Worm (Caenorhabditis elegans) whole organism, L1 larva: Measurements from ENCODE around the gene F47B8.10.

Experiments used
- C04F5.9 ChIP-seq: sonication (generic microtip); optimal IDR thresholded peaks from 2 replicates; lab custom pipeline; 2016; ENCODE audit warnings: missing genetic modification characterization, missing compliant biosample characterization
- C16A3.4 ChIP-seq: fragments of 150-350 bp; optimal IDR thresholded peaks from 2 replicates; lab custom pipeline; 2014; ENCODE audit warnings: missing biosample characterization, missing genetic modification characterization
- C34B4.2 ChIP-seq: sonication (generic microtip); optimal IDR thresholded peaks from 2 replicates; lab custom pipeline; 2017; ENCODE audit warnings: mild to moderate bottlenecking, missing genetic modification characterization, missing compliant biosample characterization
- F16B12.6 ChIP-seq: fragments of 150-350 bp; optimal IDR thresholded peaks from 2 replicates; lab custom pipeline; 2014; ENCODE audit warnings: missing biosample characterization, missing genetic modification characterization
- Y116A8C.19 ChIP-seq: sonication (generic microtip); optimal IDR thresholded peaks from 2 replicates; lab custom pipeline; 2016; ENCODE audit warnings: missing compliant biosample characterization, missing genetic modification characterization, borderline replicate concordance
- aha-1 ChIP-seq: fragments of 150-350 bp; optimal IDR thresholded peaks from 2 replicates; lab custom pipeline; 2014; ENCODE audit warnings: missing biosample characterization, missing genetic modification characterization
- blmp-1 ChIP-seq: fragments of 150-350 bp; optimal IDR thresholded peaks from 2 replicates; lab custom pipeline; 2014; ENCODE audit warnings: missing biosample characterization, missing genetic modification characterization
- ceh-8 ChIP-seq: fragments of 200-800 bp; sonication (Bioruptor generic); optimal IDR thresholded peaks from 2 replicates; lab custom pipeline; 2018; ENCODE audit warnings: mild to moderate bottlenecking, missing genetic modification characterization, moderate library complexity, missing compliant biosample characterization
- efl-1 ChIP-seq, 4 experiments: fragments of 150-350 bp; optimal IDR thresholded peaks in 3 of 4; peaks in 1 of 4; 1 replicate in 1 of 4; 2 replicates in 3 of 4; lab custom pipeline; 2014; ENCODE audit warnings: missing biosample characterization in 2 of 4, missing genetic modification characterization in 2 of 4, missing genetic modification reagents in 2 of 4
- efl-3 ChIP-seq: fragments of 200-800 bp; sonication (Bioruptor generic); optimal IDR thresholded peaks from 2 replicates; lab custom pipeline; 2018; ENCODE audit warnings: mild to moderate bottlenecking, missing genetic modification characterization, missing compliant biosample characterization
- egl-27 ChIP-seq, 2 experiments: fragments of 150-350 bp in 1 of 2; sonication (generic microtip); optimal IDR thresholded peaks; 3 replicates each; lab custom pipeline; 2017 to 2018; ENCODE audit warnings: missing biosample characterization in 2 of 2, missing genetic modification characterization in 2 of 2, missing genetic modification reagents in 2 of 2
- elt-2 ChIP-seq: sonication (generic microtip); optimal IDR thresholded peaks from 2 replicates; lab custom pipeline; 2016; ENCODE audit warnings: missing genetic modification characterization, mild to moderate bottlenecking, inconsistent platforms, missing compliant biosample characterization, missing genetic modification reagents
- fkh-10 ChIP-seq: sonication (generic microtip); optimal IDR thresholded peaks from 2 replicates; lab custom pipeline; 2017; ENCODE audit warnings: missing biosample characterization, missing genetic modification reagents, missing genetic modification characterization
- fos-1 ChIP-seq: fragments of 150-350 bp; optimal IDR thresholded peaks from 2 replicates; lab custom pipeline; 2014; ENCODE audit warnings: missing biosample characterization, missing genetic modification characterization
- grh-1 ChIP-seq: fragments of 200-800 bp; sonication (Bioruptor generic); IDR thresholded peaks from 2 replicates; pipeline ENCODE4 v1.3.6; 2022; ENCODE audit warnings: missing genetic modification reagents, missing genetic modification characterization, missing compliant biosample characterization
- hlh-17 ChIP-seq: fragments of 200-800 bp; sonication (Bioruptor generic); optimal IDR thresholded peaks from 2 replicates; lab custom pipeline; 2018; ENCODE audit warnings: missing genetic modification characterization, mild to moderate bottlenecking, missing compliant biosample characterization, moderate library complexity, borderline replicate concordance
- irx-1 ChIP-seq: sonication (generic microtip); optimal IDR thresholded peaks from 2 replicates; lab custom pipeline; 2016; ENCODE audit warnings: missing genetic modification characterization, missing compliant biosample characterization
- lin-15B ChIP-seq: fragments of 150-350 bp; sonication (generic microtip); optimal IDR thresholded peaks from 3 replicates; lab custom pipeline; 2014; ENCODE audit warnings: missing biosample characterization, missing genetic modification characterization
- lin-35 ChIP-seq, 2 experiments: fragments of 150-350 bp; optimal IDR thresholded peaks; 2 replicates each; lab custom pipeline; 2014; ENCODE audit warnings: missing biosample characterization in 2 of 2, missing genetic modification characterization in 2 of 2, missing genetic modification reagents in 2 of 2
- lin-39 ChIP-seq: fragments of 150-350 bp; optimal IDR thresholded peaks from 2 replicates; lab custom pipeline; 2014; ENCODE audit warnings: missing biosample characterization, missing genetic modification reagents, missing genetic modification characterization
- lir-3 ChIP-seq: sonication (generic microtip); optimal IDR thresholded peaks from 2 replicates; lab custom pipeline; 2016; ENCODE audit warnings: mild to moderate bottlenecking, missing genetic modification characterization, moderate library complexity, missing compliant biosample characterization; ENCODE audit not compliant: poor library complexity
- mab-9 ChIP-seq: fragments of 200-800 bp; sonication (Bioruptor generic); IDR thresholded peaks from 2 replicates; pipeline ENCODE4 v1.3.6; 2022; ENCODE audit warnings: missing genetic modification reagents, missing genetic modification characterization, missing compliant biosample characterization
- mdl-1 ChIP-seq, 2 experiments: fragments of 150-350 bp; optimal IDR thresholded peaks; 2 replicates each; lab custom pipeline; 2014 to 2017; ENCODE audit warnings: missing biosample characterization in 2 of 2, missing genetic modification characterization in 2 of 2, inconsistent platforms in 1 of 2
- nhr-11 ChIP-seq: fragments of 150-350 bp; optimal IDR thresholded peaks from 2 replicates; lab custom pipeline; 2014; ENCODE audit warnings: missing biosample characterization, missing genetic modification characterization
- nhr-12 ChIP-seq: sonication (generic microtip); optimal IDR thresholded peaks from 2 replicates; lab custom pipeline; 2017; ENCODE audit warnings: missing biosample characterization, missing genetic modification characterization
- nhr-20 ChIP-seq: sonication (generic microtip); optimal IDR thresholded peaks from 2 replicates; lab custom pipeline; 2016; ENCODE audit warnings: mild to moderate bottlenecking, missing genetic modification characterization, missing compliant biosample characterization
- nhr-237 ChIP-seq: fragments of 150-350 bp; optimal IDR thresholded peaks from 2 replicates; lab custom pipeline; 2014; ENCODE audit warnings: missing biosample characterization, missing genetic modification characterization
- nhr-28 ChIP-seq: fragments of 150-350 bp; optimal IDR thresholded peaks from 2 replicates; lab custom pipeline; 2014; ENCODE audit warnings: missing biosample characterization, missing genetic modification characterization
- nhr-71 ChIP-seq: sonication (generic microtip); optimal IDR thresholded peaks from 2 replicates; lab custom pipeline; 2016; ENCODE audit warnings: mild to moderate bottlenecking, missing genetic modification characterization, moderate library complexity, missing compliant biosample characterization
- nhr-77 ChIP-seq: fragments of 150-350 bp; optimal IDR thresholded peaks from 2 replicates; lab custom pipeline; 2014; ENCODE audit warnings: missing biosample characterization, missing genetic modification characterization
- nhr-90 ChIP-seq: sonication (generic microtip); optimal IDR thresholded peaks from 2 replicates; lab custom pipeline; 2016; ENCODE audit warnings: mild to moderate bottlenecking, missing genetic modification characterization, missing compliant biosample characterization; ENCODE audit not compliant: poor library complexity
- pqm-1 ChIP-seq: sonication (generic microtip); optimal IDR thresholded peaks from 3 replicates; lab custom pipeline; 2017; ENCODE audit warnings: missing biosample characterization, missing genetic modification characterization
- rnt-1 ChIP-seq: sonication (generic microtip); optimal IDR thresholded peaks from 2 replicates; lab custom pipeline; 2016; ENCODE audit warnings: mild to moderate bottlenecking, missing genetic modification characterization, moderate library complexity, missing compliant biosample characterization
- snpc-4 ChIP-seq: fragments of 150-350 bp; optimal IDR thresholded peaks from 2 replicates; lab custom pipeline; 2014; ENCODE audit warnings: missing biosample characterization, missing genetic modification characterization
- snu-23 ChIP-seq: sonication (generic microtip); optimal IDR thresholded peaks from 2 replicates; lab custom pipeline; 2016; ENCODE audit warnings: missing genetic modification characterization, missing compliant biosample characterization
- sptf-1 ChIP-seq: fragments of 150-350 bp; optimal IDR thresholded peaks from 2 replicates; lab custom pipeline; 2014; ENCODE audit warnings: missing biosample characterization, missing genetic modification characterization
- sup-37 ChIP-seq: fragments of 200-800 bp; sonication (Bioruptor generic); optimal IDR thresholded peaks from 2 replicates; lab custom pipeline; 2018; ENCODE audit warnings: mild to moderate bottlenecking, missing genetic modification characterization, missing compliant biosample characterization
- tlp-1 ChIP-seq: fragments of 150-350 bp; optimal IDR thresholded peaks from 2 replicates; lab custom pipeline; 2014; ENCODE audit warnings: missing biosample characterization, missing genetic modification characterization
- unc-62 ChIP-seq: fragments of 150-350 bp; optimal IDR thresholded peaks from 2 replicates; lab custom pipeline; 2014; ENCODE audit warnings: missing biosample characterization, missing genetic modification reagents, missing genetic modification characterization
- unc-86 ChIP-seq: sonication (generic microtip); optimal IDR thresholded peaks from 2 replicates; lab custom pipeline; 2016; ENCODE audit warnings: missing genetic modification characterization, missing compliant biosample characterization
- vab-15 ChIP-seq: sonication (generic microtip); optimal IDR thresholded peaks from 2 replicates; lab custom pipeline; 2017; ENCODE audit warnings: missing genotype, mild to moderate bottlenecking, missing genetic modification characterization, missing compliant biosample characterization
- xbp-1 ChIP-seq: sonication (generic microtip); optimal IDR thresholded peaks from 2 replicates; lab custom pipeline; 2016; ENCODE audit warnings: missing genetic modification characterization, missing compliant biosample characterization
- zip-4 ChIP-seq: fragments of 200-800 bp; sonication (Bioruptor generic); optimal IDR thresholded peaks from 2 replicates; lab custom pipeline; 2018; ENCODE audit warnings: mild to moderate bottlenecking, missing genetic modification characterization, moderate library complexity, missing compliant biosample characterization
- ztf-11 ChIP-seq, 2 experiments: sonication (generic microtip); optimal IDR thresholded peaks; 2 replicates each; lab custom pipeline; 2016 to 2017; ENCODE audit warnings: missing genetic modification characterization in 2 of 2, missing biosample characterization in 1 of 2, missing compliant biosample characterization in 1 of 2

The F47B8.10 gene

DNA sequence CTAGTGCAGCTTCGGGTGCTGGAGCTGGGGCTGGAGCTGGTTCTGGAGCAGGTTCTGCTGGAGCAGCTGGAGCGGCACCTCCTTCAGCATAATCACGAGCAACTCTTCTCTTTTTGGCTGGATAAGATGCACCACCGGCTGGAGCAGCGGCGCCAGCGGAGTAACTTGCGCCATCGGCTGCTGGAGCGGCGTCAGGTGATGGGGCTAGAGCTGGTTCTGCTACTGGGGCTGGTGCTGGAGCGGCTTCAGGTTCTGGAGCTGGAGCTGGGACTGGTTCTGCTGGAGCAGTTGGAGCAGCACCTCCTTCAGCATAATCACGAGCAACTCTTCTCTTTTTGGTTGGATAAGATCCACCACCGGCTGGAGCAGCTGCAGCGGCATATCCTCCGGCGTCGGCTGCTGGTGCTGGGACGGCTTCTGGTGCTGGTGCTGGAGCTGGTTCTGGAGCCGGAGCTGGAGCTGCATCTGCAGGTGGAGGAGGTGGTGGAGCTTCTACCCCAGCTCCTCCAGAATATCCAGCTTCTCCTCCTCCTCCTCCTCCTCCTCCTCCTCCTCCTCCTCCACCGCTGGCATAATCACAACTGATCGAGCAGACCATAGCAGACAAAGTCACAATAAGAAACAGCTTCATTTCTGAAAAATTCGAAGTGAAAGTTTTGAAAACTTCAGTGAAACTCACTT, 22.5 kb upstream of the F47B8.10 start, which contains the start of gene F47B8.13:
Gene F47B8.13 (minus strand): TSS at position 631 of the 681 bp plus-strand sequence.
- no peak for TF ChIP-seq tlp-1 (tag; lab: Kevin White, UChicago)
- TF ChIP-seq nhr-90: no peak
- TF ChIP-seq lir-3: no peak
- TF ChIP-seq egl-27 (tag; optimal IDR thresholded peaks at IDR 0.05; lab: Kevin White, UChicago): no peak
- no peak for TF ChIP-seq hlh-17 (GFP tag; lab: Kevin White, UChicago)
- no peak for TF ChIP-seq zip-4 (GFP tag; lab: Kevin White, UChicago)
- TF ChIP-seq ceh-8: peak; percentile 40
- no peak for TF ChIP-seq Y116A8C.19 (tag; lab: Kevin White, UChicago)
- TF ChIP-seq, all 84 proteins: peak for 1

DNA sequence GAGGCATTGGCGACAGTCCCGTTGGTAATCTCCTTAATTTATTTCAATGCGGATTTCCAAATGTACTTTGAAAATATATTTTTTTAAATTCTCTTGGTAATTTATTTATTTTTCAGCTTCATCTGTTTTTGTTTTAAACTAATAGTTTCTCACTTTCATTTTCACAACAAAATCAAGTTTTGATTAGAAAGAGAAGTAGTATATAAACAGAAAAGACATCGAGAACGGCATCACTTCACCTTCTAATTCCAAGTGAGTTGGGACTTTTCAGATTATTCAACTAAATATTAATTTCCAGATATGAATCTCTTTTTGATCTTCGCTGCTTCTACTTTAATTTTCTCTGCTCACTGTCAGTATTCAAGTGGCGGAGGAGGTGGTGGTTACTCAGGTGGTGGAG, 21.5 kb upstream of the F47B8.10 start, which contains the start of gene F47B8.14:
Gene F47B8.14 (plus strand): TSS at position 301 of the 400 bp plus-strand sequence.
- no peak for TF ChIP-seq grh-1
- no peak for TF ChIP-seq nhr-77 (tag; lab: Kevin White, UChicago)
- no peak for TF ChIP-seq hlh-17 (GFP tag; lab: Kevin White, UChicago)
- no peak for TF ChIP-seq nhr-28 (tag; lab: Kevin White, UChicago)
- no peak for TF ChIP-seq snu-23
- no peak for TF ChIP-seq sptf-1
- no peak for TF ChIP-seq elt-2 (tag; lab: Kevin White, UChicago)
- TF ChIP-seq aha-1 (tag; lab: Kevin White, UChicago): no peak
- no peak for TF ChIP-seq Y116A8C.19 (tag; lab: Kevin White, UChicago)
- no peak for TF ChIP-seq lin-39
- no peak for TF ChIP-seq egl-27 (tag; optimal IDR thresholded peaks at IDR 0.05; lab: Kevin White, UChicago)
- TF ChIP-seq, all 84 proteins: peak for 0

DNA sequence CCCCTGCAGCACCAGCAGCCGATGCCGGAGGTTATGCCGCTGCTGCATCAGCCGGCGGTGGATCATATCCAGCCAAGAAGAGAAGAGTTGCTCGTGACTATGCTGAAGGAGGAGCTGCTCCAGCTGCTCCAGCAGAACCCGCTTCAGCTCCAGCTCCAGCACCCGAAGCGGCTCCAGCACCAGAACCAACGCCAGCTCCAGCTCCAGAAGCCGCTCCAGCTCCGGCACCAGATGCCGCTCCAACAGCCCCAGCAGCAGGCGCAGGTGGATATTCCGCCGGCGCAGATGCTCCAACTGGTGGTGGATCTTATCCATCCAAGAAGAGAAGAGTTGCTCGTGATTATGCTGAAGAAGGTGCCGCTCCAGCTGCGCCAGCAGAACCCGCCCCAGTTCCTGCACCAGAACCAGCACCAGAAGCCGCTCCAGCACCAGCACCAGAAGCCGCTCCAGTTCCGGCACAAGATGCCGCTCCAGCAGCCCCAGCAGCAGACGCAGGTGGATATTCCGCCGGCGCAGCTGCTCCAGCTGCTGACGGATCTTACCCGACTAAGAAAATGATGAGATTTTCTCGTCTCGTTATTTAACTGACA, 20.9 kb upstream of the F47B8.10 start:
- TF ChIP-seq mab-9 (GFP tag; lab: Robert Waterston, UW) (no peak), efl-1 (optimal IDR thresholded peaks at IDR 0.05; lab: Kevin White, UChicago) (no peak), efl-1 (GFP tag; optimal IDR thresholded peaks at IDR 0.05 in 1 of 2; lab: Kevin White, UChicago) (peak in 1 of 2 experiments; percentile 61)

DNA sequence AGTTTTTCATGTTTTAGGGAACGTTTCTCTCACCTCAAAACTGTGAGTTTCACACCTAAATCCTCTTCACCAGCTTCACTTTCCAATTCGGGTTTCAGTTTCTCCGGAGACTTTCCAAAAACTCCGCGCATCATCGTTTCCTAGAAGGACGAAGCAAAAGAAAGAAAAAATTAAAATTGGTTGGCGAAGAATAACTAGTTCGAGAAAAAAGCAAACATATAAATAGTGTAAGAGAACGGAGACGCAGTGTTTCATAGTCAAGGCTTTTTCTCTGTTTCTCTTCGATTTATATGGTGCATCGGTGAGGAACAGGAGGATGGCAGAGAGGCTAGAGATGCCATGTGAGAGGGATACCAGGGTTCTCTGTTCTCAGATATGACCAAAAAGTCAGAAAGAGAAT, 19.0 kb upstream of the F47B8.10 start, which contains the start of gene F47B8.3:
Gene F47B8.3 (minus strand): TSS at position 261 of the 400 bp plus-strand sequence.
- TF ChIP-seq lin-35 (GFP tag; optimal IDR thresholded peaks at IDR 0.05; lab: Kevin White, UChicago) (peak; percentile 52 to 57), C04F5.9 (no peak), unc-62 (GFP tag; lab: Kevin White, UChicago) (no peak), F16B12.6 (no peak), nhr-71 (tag; lab: Kevin White, UChicago) (peak; percentile 62), blmp-1 (tag; lab: Kevin White, UChicago) (peak; percentile 50), fkh-10 (no peak), nhr-28 (tag; lab: Kevin White, UChicago) (no peak), C34B4.2 (no peak), nhr-12 (no peak), zip-4 (GFP tag; lab: Kevin White, UChicago) (no peak), rnt-1 (peak; percentile 47), C16A3.4 (tag; lab: Kevin White, UChicago) (no peak), nhr-237 (tag; lab: Kevin White, UChicago) (no peak), sup-37 (GFP tag; lab: Kevin White, UChicago) (no peak), xbp-1 (tag; lab: Kevin White, UChicago) (no peak), nhr-11 (tag; lab: Kevin White, UChicago) (no peak), fos-1 (tag; lab: Kevin White, UChicago) (peak; percentile 22), nhr-20 (tag; lab: Kevin White, UChicago) (peak; percentile 53), snu-23 (peak; percentile 68), efl-3 (GFP tag; lab: Kevin White, UChicago) (no peak), unc-86 (tag; lab: Kevin White, UChicago) (no peak), irx-1 (tag; lab: Kevin White, UChicago) (no peak), pqm-1 (no peak), snpc-4 (peak; percentile 55), vab-15 (tag; lab: Kevin White, UChicago) (no peak), ztf-11 (tag; optimal IDR thresholded peaks at IDR 0.05; lab: Kevin White, UChicago) (no peak), mdl-1 (tag; optimal IDR thresholded peaks at IDR 0.05; lab: Kevin White, UChicago) (peak in 1 of 2 experiments; percentile 59), lin-15B (no peak)
